Fruit fly (Drosophila melanogaster) whole organism, adult: ENCODE results near the gene dsd.
A peak's percentile ranks its signal among the peaks of the same experiment; 100 is the strongest.

ENCODE experiments used
- CG11617 ChIP-seq: fragments of 200-800 bp; sonication (Bioruptor generic); optimal IDR thresholded peaks from 2 replicates; lab custom pipeline; 2017; ENCODE audit warnings: mild to moderate bottlenecking, missing biosample characterization, missing genetic modification reagents, missing genetic modification characterization
- CG12768 ChIP-seq: fragments of 200-800 bp; sonication (Bioruptor generic); optimal IDR thresholded peaks from 2 replicates; lab custom pipeline; 2017; ENCODE audit warnings: missing biosample characterization, missing genetic modification characterization, mild to moderate bottlenecking, moderate library complexity, missing genetic modification reagents
- CG14711 ChIP-seq: fragments of 200-800 bp; sonication (Bioruptor generic); optimal IDR thresholded peaks from 2 replicates; lab custom pipeline; 2018; ENCODE audit warnings: missing biosample characterization, mild to moderate bottlenecking, missing genetic modification characterization, moderate library complexity
- CG1620 ChIP-seq: fragments of 200-800 bp; sonication (Bioruptor generic); optimal IDR thresholded peaks from 2 replicates; lab custom pipeline; 2016; ENCODE audit warnings: missing biosample characterization, missing genetic modification characterization
- CG33017 ChIP-seq: fragments of 200-800 bp; sonication (Bioruptor generic); optimal IDR thresholded peaks from 2 replicates; lab custom pipeline; 2018; ENCODE audit warnings: missing biosample characterization, mild to moderate bottlenecking, missing genetic modification characterization, moderate library complexity
- CG5204 ChIP-seq: fragments of 200-800 bp; sonication (Bioruptor generic); optimal IDR thresholded peaks from 2 replicates; lab custom pipeline; 2016; ENCODE audit warnings: missing biosample characterization, missing genetic modification characterization
- CG7045 ChIP-seq: fragments of 200-800 bp; sonication (Bioruptor generic); optimal IDR thresholded peaks from 2 replicates; lab custom pipeline; 2017; ENCODE audit warnings: missing biosample characterization, mild to moderate bottlenecking, missing genetic modification characterization
- CG7101 ChIP-seq: fragments of 200-800 bp; sonication (Bioruptor generic); optimal IDR thresholded peaks from 2 replicates; lab custom pipeline; 2018; ENCODE audit warnings: missing biosample characterization, mild to moderate bottlenecking, missing genetic modification characterization, moderate library complexity
- Clk ChIP-seq: fragments of 200-800 bp; sonication (Bioruptor generic); optimal IDR thresholded peaks from 2 replicates; lab custom pipeline; 2017; ENCODE audit warnings: missing biosample characterization, missing genetic modification characterization
- Crg-1 ChIP-seq: fragments of 200-800 bp; sonication (Bioruptor generic); optimal IDR thresholded peaks from 2 replicates; lab custom pipeline; 2016; ENCODE audit warnings: missing biosample characterization, missing genetic modification characterization
- Hr96 ChIP-seq: fragments of 200-800 bp; sonication (Bioruptor generic); optimal IDR thresholded peaks from 2 replicates; lab custom pipeline; 2016; ENCODE audit warnings: missing biosample characterization, missing genetic modification characterization
- Mnt ChIP-seq: fragments of 200-800 bp; sonication (Bioruptor generic); optimal IDR thresholded peaks from 2 replicates; lab custom pipeline; 2016; ENCODE audit warnings: missing biosample characterization, mild to moderate bottlenecking, missing genetic modification characterization
- bab1 ChIP-seq: fragments of 200-800 bp; sonication (Bioruptor generic); optimal IDR thresholded peaks from 3 replicates; lab custom pipeline; 2019; ENCODE audit warnings: missing biosample characterization, mild to moderate bottlenecking, missing genetic modification characterization, moderate library complexity
- cic ChIP-seq: fragments of 200-800 bp; sonication (Bioruptor generic); optimal IDR thresholded peaks from 2 replicates; lab custom pipeline; 2017; ENCODE audit warnings: missing biosample characterization, mild to moderate bottlenecking, missing genetic modification characterization, moderate library complexity
- cnc ChIP-seq, 2 experiments: fragments of >200 bp; optimal IDR thresholded peaks; 2 replicates each; lab custom pipeline; 2017
- kay ChIP-seq: fragments of 200-800 bp; sonication (Bioruptor generic); peaks from one replicate; lab custom pipeline; 2016; ENCODE audit warnings: missing biosample characterization, missing genetic modification characterization, borderline replicate concordance
- ovo ChIP-seq: fragments of 200-800 bp; sonication (Bioruptor generic); optimal IDR thresholded peaks from 2 replicates; lab custom pipeline; 2016; ENCODE audit warnings: missing biosample characterization, missing genetic modification characterization
- pad ChIP-seq: fragments of 200-800 bp; sonication (Bioruptor generic); optimal IDR thresholded peaks from 3 replicates; lab custom pipeline; 2017; ENCODE audit warnings: missing biosample characterization, missing genetic modification characterization, mild to moderate bottlenecking, moderate library complexity, missing genetic modification reagents
- tj ChIP-seq: fragments of 200-800 bp; sonication (Bioruptor generic); optimal IDR thresholded peaks from 3 replicates; lab custom pipeline; 2017; ENCODE audit warnings: missing biosample characterization, mild to moderate bottlenecking, missing genetic modification characterization, moderate library complexity
- toe ChIP-seq: fragments of 200-800 bp; sonication (Bioruptor generic); optimal IDR thresholded peaks from 2 replicates; lab custom pipeline; 2016; ENCODE audit warnings: missing biosample characterization, missing genetic modification characterization

Gene dsd

dm6 chr3R:27607218-27607929 is at the start of gene dsd, which contains the start of gene Tusp:
dsd (minus strand) TSS chr3R:27607396.
Tusp (plus strand) TSS chr3R:27607879.
- TF ChIP-seq CG12768 (GFP tag; lab: Kevin White, UChicago) = peak; percentile 82
- TF ChIP-seq Clk (GFP tag; lab: Kevin White, UChicago) = peak; percentile 47
- peak; percentile 81 for TF ChIP-seq CG7101 (tag; lab: Kevin White, UChicago)
- TF ChIP-seq CG11617 = peak; percentile 74
- TF ChIP-seq CG1620 = peak; percentile 87
- peak; percentile 92 for TF ChIP-seq CG14711
- TF ChIP-seq bab1 = peak; percentile 63
- TF ChIP-seq cic (GFP tag; lab: Kevin White, UChicago) = no peak
- peak; percentile 38 for TF ChIP-seq tj (GFP tag; lab: Kevin White, UChicago)
- peak; percentile 66 for TF ChIP-seq CG33017
- peak; percentile 79 for TF ChIP-seq Mnt
- TF ChIP-seq Hr96 (GFP tag; lab: Kevin White, UChicago) = peak; percentile 75
- peak; percentile 81 for TF ChIP-seq CG7045 (GFP tag; lab: Kevin White, UChicago)
- TF ChIP-seq pad (GFP tag; lab: Kevin White, UChicago) = peak; percentile 79
- TF ChIP-seq toe = peak; percentile 85
- peak; percentile 70 for TF ChIP-seq CG5204 (GFP tag; lab: Kevin White, UChicago)
- peak; percentile 89 for TF ChIP-seq Crg-1 (GFP tag; lab: Kevin White, UChicago)
- peak; percentile 86 for TF ChIP-seq kay (GFP tag; lab: Kevin White, UChicago)
- no peak for TF ChIP-seq cnc (optimal IDR thresholded peaks at IDR 0.05; lab: Kevin White, UChicago)
- peak; percentile 74 for TF ChIP-seq ovo (GFP tag; lab: Kevin White, UChicago)

- TF ChIP-seq CG12768 (GFP tag; lab: Kevin White, UChicago) = no peak
- TF ChIP-seq tj (GFP tag; lab: Kevin White, UChicago) = no peak
- TF ChIP-seq CG14711 = no peak
- TF ChIP-seq CG5204 (GFP tag; lab: Kevin White, UChicago) = peak; percentile 10
- TF ChIP-seq Clk (GFP tag; lab: Kevin White, UChicago) = no peak
Observed at dm6 chr3R:27655109-27655508, 47.9 kb upstream of the dsd start.

- no peak for TF ChIP-seq Mnt
- no peak for TF ChIP-seq CG7045 (GFP tag; lab: Kevin White, UChicago)
- no peak for TF ChIP-seq kay (GFP tag; lab: Kevin White, UChicago)
- TF ChIP-seq cic (GFP tag; lab: Kevin White, UChicago) = no peak
- TF ChIP-seq CG33017 = no peak
Observed at dm6 chr3R:27652156-27652810, 45.1 kb upstream of the dsd start, which contains the start of gene RpS10a. RpS10a (plus strand) TSS chr3R:27652760.

- TF ChIP-seq CG7045 (GFP tag; lab: Kevin White, UChicago) (no peak), Crg-1 (GFP tag; lab: Kevin White, UChicago) (no peak), CG33017 (no peak), CG14711 (no peak), Hr96 (GFP tag; lab: Kevin White, UChicago) (no peak), kay (GFP tag; lab: Kevin White, UChicago) (no peak), CG11617 (no peak), toe (no peak), ovo (GFP tag; lab: Kevin White, UChicago) (no peak), Mnt (no peak), cnc (optimal IDR thresholded peaks at IDR 0.05; lab: Kevin White, UChicago) (no peak), bab1 (no peak), CG7101 (tag; lab: Kevin White, UChicago) (no peak), CG12768 (GFP tag; lab: Kevin White, UChicago) (no peak), cic (GFP tag; lab: Kevin White, UChicago) (no peak)
Observed at dm6 chr3R:27651710-27652109, 44.5 kb upstream of the dsd start.

- TF ChIP-seq CG1620 = no peak
- no peak for TF ChIP-seq CG33017
- no peak for TF ChIP-seq Clk (GFP tag; lab: Kevin White, UChicago)
- TF ChIP-seq CG12768 (GFP tag; lab: Kevin White, UChicago) = no peak
- TF ChIP-seq Mnt = no peak
- TF ChIP-seq pad (GFP tag; lab: Kevin White, UChicago) = no peak
- TF ChIP-seq CG5204 (GFP tag; lab: Kevin White, UChicago) = no peak
- TF ChIP-seq kay (GFP tag; lab: Kevin White, UChicago) = no peak
- TF ChIP-seq tj (GFP tag; lab: Kevin White, UChicago) = no peak
- TF ChIP-seq toe = no peak
- TF ChIP-seq Crg-1 (GFP tag; lab: Kevin White, UChicago) = no peak
- no peak for TF ChIP-seq CG7045 (GFP tag; lab: Kevin White, UChicago)
- TF ChIP-seq CG11617 = no peak
- TF ChIP-seq CG14711 = no peak
- TF ChIP-seq bab1 = no peak
Observed at dm6 chr3R:27647817-27648216, 40.6 kb upstream of the dsd start.

- TF ChIP-seq CG11617 = no peak
- no peak for TF ChIP-seq cic (GFP tag; lab: Kevin White, UChicago)
- no peak for TF ChIP-seq CG12768 (GFP tag; lab: Kevin White, UChicago)
- TF ChIP-seq bab1 = no peak
- TF ChIP-seq kay (GFP tag; lab: Kevin White, UChicago) = no peak
- TF ChIP-seq ovo (GFP tag; lab: Kevin White, UChicago) = no peak
- TF ChIP-seq Clk (GFP tag; lab: Kevin White, UChicago) = no peak
- no peak for TF ChIP-seq Hr96 (GFP tag; lab: Kevin White, UChicago)
- TF ChIP-seq CG1620 = no peak
Observed at dm6 chr3R:27643080-27643479, 35.9 kb upstream of the dsd start.
